Fruit fly (Drosophila melanogaster): ENCODE measurements around the gene CG46399.

Gene CG46399

DNA sequence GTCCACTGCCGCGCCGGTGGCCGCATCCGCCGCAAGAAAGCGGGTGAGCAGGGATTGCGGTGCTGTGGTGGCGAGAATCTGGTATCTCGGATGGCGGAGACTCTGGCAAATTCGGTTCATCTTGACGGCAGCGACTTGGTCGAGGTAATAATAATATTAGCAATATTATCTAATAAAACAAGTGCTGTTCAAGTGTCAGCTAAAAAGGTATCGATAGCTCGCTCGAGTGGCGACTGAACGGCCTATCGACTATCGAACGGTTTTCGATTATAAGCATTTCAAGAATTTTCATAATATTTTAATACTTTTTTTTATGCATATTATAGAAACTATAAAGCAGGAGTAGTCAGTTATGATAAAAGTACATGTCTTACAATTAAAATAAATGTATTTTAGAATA lies 21.1 kb upstream of the CG46399 start, which contains the start of gene Grx5 (continued):
- peak; percentile 75 for TF ChIP-seq Dll (GFP tag; IDR thresholded peaks at IDR 0.05; ENCODE audit: partially characterized antibody)
- no peak for TF ChIP-seq ac (GFP tag; optimal IDR thresholded peaks at IDR 0.05)
- no peak for TF ChIP-seq kni (GFP tag; optimal IDR thresholded peaks at IDR 0.05)
- no peak for TF ChIP-seq CG12219 (GFP tag; optimal IDR thresholded peaks at IDR 0.05)
- TF ChIP-seq CG7271 (tag; optimal IDR thresholded peaks at IDR 0.05): no peak
- TF ChIP-seq CG4360 (GFP tag; IDR thresholded peaks at IDR 0.05): no peak
- no peak for TF ChIP-seq CG3838 (GFP tag; optimal IDR thresholded peaks at IDR 0.05)
- peak; percentile 58 for TF ChIP-seq MBD-R2 (GFP tag; IDR thresholded peaks at IDR 0.05)
- TF ChIP-seq tio (GFP tag; optimal IDR thresholded peaks at IDR 0.05): no peak
- TF ChIP-seq ERR (GFP tag; optimal IDR thresholded peaks at IDR 0.05): no peak
- TF ChIP-seq CG13296 (GFP tag; optimal IDR thresholded peaks at IDR 0.05): no peak
- TF ChIP-seq Hand (GFP tag; optimal IDR thresholded peaks at IDR 0.05): no peak
- peak; percentile 61; the same call in 2 of the 3 replicates for TF ChIP-seq Opbp (GFP tag; IDR thresholded peaks at IDR 0.05; ENCODE audit: partially characterized antibody)
- no peak for TF ChIP-seq CG4707 (GFP tag; optimal IDR thresholded peaks at IDR 0.05)
- TF ChIP-seq nerfin-2 (GFP tag; IDR thresholded peaks at IDR 0.05; ENCODE audit: partially characterized antibody): peak; percentile 55; the same call in 1 of the 2 replicates
- no peak for TF ChIP-seq sim (GFP tag; IDR thresholded peaks at IDR 0.05)
- no peak for TF ChIP-seq rib (GFP tag; IDR thresholded peaks at IDR 0.05)
- no peak for TF ChIP-seq CG4730 (GFP tag; IDR thresholded peaks at IDR 0.05)
- no peak for TF ChIP-seq Dad (GFP tag; optimal IDR thresholded peaks at IDR 0.05)
- no peak for TF ChIP-seq kay (GFP tag; optimal IDR thresholded peaks at IDR 0.05)
- TF ChIP-seq Asciz (GFP tag; optimal IDR thresholded peaks at IDR 0.05): no peak
- peak; percentile 69 for TF ChIP-seq Scr (GFP tag; IDR thresholded peaks at IDR 0.05; ENCODE audit: partially characterized antibody)
- TF ChIP-seq NC2α (GFP tag; optimal IDR thresholded peaks at IDR 0.05): no peak
- no peak for TF ChIP-seq Ada2b (GFP tag; IDR thresholded peaks at IDR 0.05)
- peak; percentile 60; the same call in 2 of the 3 replicates for TF ChIP-seq CG6791 (GFP tag; IDR thresholded peaks at IDR 0.05; ENCODE audit: partially characterized antibody)
- TF ChIP-seq CG43689 (GFP tag; IDR thresholded peaks at IDR 0.05): no peak
- no peak for TF ChIP-seq Elba2 (GFP tag; optimal IDR thresholded peaks at IDR 0.05)
- no peak for TF ChIP-seq tll (GFP tag; optimal IDR thresholded peaks at IDR 0.05)
- no peak for TF ChIP-seq CG4854 (GFP tag; optimal IDR thresholded peaks at IDR 0.05)
- TF ChIP-seq gt (GFP tag; IDR thresholded peaks at IDR 0.05): no peak
- no peak for TF ChIP-seq ranshi (GFP tag; IDR thresholded peaks at IDR 0.05)
- no peak for TF ChIP-seq sens (GFP tag)
- peak; percentile 73 for TF ChIP-seq CG34224 (GFP tag; IDR thresholded peaks at IDR 0.05; ENCODE audit: partially characterized antibody)
- TF ChIP-seq nau (GFP tag; optimal IDR thresholded peaks at IDR 0.05): no peak
- TF ChIP-seq CG15011 (GFP tag; optimal IDR thresholded peaks at IDR 0.05): no peak
- TF ChIP-seq ci (GFP tag; IDR thresholded peaks at IDR 0.05): no peak
- no peak for TF ChIP-seq exex (tag; optimal IDR thresholded peaks at IDR 0.05)
- peak; percentile 76 for TF ChIP-seq CG13287 (GFP tag; IDR thresholded peaks at IDR 0.05; ENCODE audit: partially characterized antibody)
- TF ChIP-seq CG4617 (GFP tag; optimal IDR thresholded peaks at IDR 0.05; ENCODE audit: borderline replicate concordance): no peak
- TF ChIP-seq CoRest (tag; optimal IDR thresholded peaks at IDR 0.05): no peak
- TF ChIP-seq bcd (GFP tag; optimal IDR thresholded peaks at IDR 0.05): no peak
- peak; percentile 57; the same call in 1 of the 3 replicates for TF ChIP-seq vnd (GFP tag; IDR thresholded peaks at IDR 0.05; ENCODE audit: partially characterized antibody)
- TF ChIP-seq dan (GFP tag; IDR thresholded peaks at IDR 0.05): no peak
- no peak for TF ChIP-seq Trl (optimal IDR thresholded peaks at IDR 0.05)
- no peak for TF ChIP-seq Trl (GFP tag; optimal IDR thresholded peaks at IDR 0.05)
- no peak for TF ChIP-seq en (GFP tag; optimal IDR thresholded peaks at IDR 0.05)
- no peak for TF ChIP-seq Dbx (GFP tag; IDR thresholded peaks at IDR 0.05)
- TF ChIP-seq crp (GFP tag; optimal IDR thresholded peaks at IDR 0.05): no peak
- peak; percentile 2 for TF ChIP-seq stwl (tag; optimal IDR thresholded peaks at IDR 0.05)
- no peak for TF ChIP-seq CG2120 (GFP tag; optimal IDR thresholded peaks at IDR 0.05)
- TF ChIP-seq tna (GFP tag; IDR thresholded peaks at IDR 0.05; ENCODE audit: partially characterized antibody): peak; percentile 52
